Fruit fly (Drosophila melanogaster): Measurements from ENCODE around the gene CG8534.

The CG8534 gene

dm6 chr3R:9771519-9771972 lies 41.0 kb upstream of the CG8534 start, which contains the start of gene CG9471:
CG9471 (minus strand) TSS chr3R:9771542.
- TF ChIP-seq lz (GFP tag; optimal IDR thresholded peaks at IDR 0.05): peak; percentile 96
- no peak for TF ChIP-seq CG4318 (GFP tag; optimal IDR thresholded peaks at IDR 0.05)
- TF ChIP-seq Met (GFP tag; optimal IDR thresholded peaks at IDR 0.05): peak; percentile 97
- peak; percentile 83 for TF ChIP-seq fd85E (GFP tag; optimal IDR thresholded peaks at IDR 0.05)
- peak; percentile 94 for TF ChIP-seq CG7368 (GFP tag; optimal IDR thresholded peaks at IDR 0.05)
- TF ChIP-seq CG11902 (GFP tag; optimal IDR thresholded peaks at IDR 0.05): peak; percentile 92
- peak; percentile 96 for TF ChIP-seq Smox (GFP tag; optimal IDR thresholded peaks at IDR 0.05)
- peak; percentile 96 for TF ChIP-seq CG8632 (GFP tag; optimal IDR thresholded peaks at IDR 0.05)
- peak; percentile 60 for TF ChIP-seq dac (GFP tag; optimal IDR thresholded peaks at IDR 0.05)
- peak; percentile 31 for TF ChIP-seq Hr38 (GFP tag; optimal IDR thresholded peaks at IDR 0.05)
- peak; percentile 99 for TF ChIP-seq topi (GFP tag; optimal IDR thresholded peaks at IDR 0.05)
- peak; percentile 90 for TF ChIP-seq Ets96B (tag; optimal IDR thresholded peaks at IDR 0.05)
- peak; percentile 97 for TF ChIP-seq Hr39 (GFP tag; optimal IDR thresholded peaks at IDR 0.05)
- TF ChIP-seq Blimp-1 (GFP tag; optimal IDR thresholded peaks at IDR 0.05): peak; percentile 81
- TF ChIP-seq Hr4 (GFP tag; optimal IDR thresholded peaks at IDR 0.05): peak; percentile 96
- peak; percentile 81 to 89 for TF ChIP-seq ss (GFP tag; optimal IDR thresholded peaks at IDR 0.05)
- TF ChIP-seq CG32006 (GFP tag; optimal IDR thresholded peaks at IDR 0.05): peak; percentile 90
- peak; percentile 87 for TF ChIP-seq Lpt (GFP tag; optimal IDR thresholded peaks at IDR 0.05)
- peak; percentile 97 for TF ChIP-seq pdm3 (GFP tag; optimal IDR thresholded peaks at IDR 0.05)
- peak; percentile 94 for TF ChIP-seq CG11762 (GFP tag; optimal IDR thresholded peaks at IDR 0.05; ENCODE audit: insufficient read depth)
- TF ChIP-seq spab (GFP tag; optimal IDR thresholded peaks at IDR 0.05): peak; percentile 82
- TF ChIP-seq OdsH (GFP tag; optimal IDR thresholded peaks at IDR 0.05): peak; percentile 97
- TF ChIP-seq CG6792 (GFP tag; optimal IDR thresholded peaks at IDR 0.05): peak; percentile 96
- TF ChIP-seq acj6 (GFP tag; optimal IDR thresholded peaks at IDR 0.05): peak; percentile 96
- peak; percentile 94 for TF ChIP-seq Ets21C (GFP tag; optimal IDR thresholded peaks at IDR 0.05)
- peak; percentile 99 for TF ChIP-seq Eip78C (GFP tag)
- peak; percentile 90 for TF ChIP-seq CG6276 (GFP tag; optimal IDR thresholded peaks at IDR 0.05)
- TF ChIP-seq net (GFP tag; optimal IDR thresholded peaks at IDR 0.05): peak; percentile 95
- TF ChIP-seq CG10631 (GFP tag; optimal IDR thresholded peaks at IDR 0.05): peak; percentile 96
- peak; percentile 96 for TF ChIP-seq CG15336 (GFP tag; IDR thresholded peaks at IDR 0.05)
- TF ChIP-seq Sox102F (GFP tag; optimal IDR thresholded peaks at IDR 0.05): peak; percentile 97
- TF ChIP-seq cyc (GFP tag; optimal IDR thresholded peaks at IDR 0.05): peak; percentile 96
- peak; percentile 97 for TF ChIP-seq CG6163 (GFP tag; IDR thresholded peaks at IDR 0.05)
- peak; percentile 79 for TF ChIP-seq fkh (GFP tag; optimal IDR thresholded peaks at IDR 0.05)
- peak; percentile 90 for TF ChIP-seq CG1621 (tag; optimal IDR thresholded peaks at IDR 0.05)
- TF ChIP-seq Gug (GFP tag; IDR thresholded peaks at IDR 0.05): peak; percentile 91
- TF ChIP-seq CG11294 (GFP tag; IDR thresholded peaks at IDR 0.05): peak; percentile 90
- peak; percentile 95 for TF ChIP-seq CG8119 (GFP tag; IDR thresholded peaks at IDR 0.05)
- peak; percentile 96 for TF ChIP-seq CG3919 (GFP tag; optimal IDR thresholded peaks at IDR 0.05)
- peak; percentile 97 for TF ChIP-seq eg (GFP tag; IDR thresholded peaks at IDR 0.05)
- TF ChIP-seq CG6854 (GFP tag; optimal IDR thresholded peaks at IDR 0.05): peak; percentile 87
- peak; percentile 94 for TF ChIP-seq Eip93F (GFP tag; optimal IDR thresholded peaks at IDR 0.05)
- peak; percentile 97 for TF ChIP-seq CG31627 (GFP tag; optimal IDR thresholded peaks at IDR 0.05)
- TF ChIP-seq CG16779 (tag; optimal IDR thresholded peaks at IDR 0.05): peak; percentile 85
- TF ChIP-seq svp (GFP tag): peak; percentile 99
- peak; percentile 78 for TF ChIP-seq fd59A (GFP tag; optimal IDR thresholded peaks at IDR 0.05)
- peak; percentile 97 for TF ChIP-seq Sox14 (GFP tag; optimal IDR thresholded peaks at IDR 0.05)
- peak; percentile 80 for TF ChIP-seq CG9139 (GFP tag; optimal IDR thresholded peaks at IDR 0.05)
- TF ChIP-seq salr (GFP tag; optimal IDR thresholded peaks at IDR 0.05): peak; percentile 76 to 91
- peak; percentile 93 for TF ChIP-seq dsx (GFP tag; optimal IDR thresholded peaks at IDR 0.05; ENCODE audit: poor library complexity, severe bottlenecking)
- TF ChIP-seq achi (GFP tag; optimal IDR thresholded peaks at IDR 0.05): peak; percentile 95
- TF ChIP-seq vri (GFP tag; optimal IDR thresholded peaks at IDR 0.05): peak; percentile 98
